Fruit fly (Drosophila melanogaster) whole organism, embryonic: ENCODE measurements around the gene CG14370.
A peak's percentile ranks its signal among the peaks of the same experiment; 100 is the strongest.

Experiments
- Adf1 ChIP-seq: fragments of 200-800 bp; sonication (Bioruptor generic); IDR thresholded peaks from 2 replicates; pipeline ENCODE4 v1.3.6; 2022; ENCODE audit warnings: missing biosample characterization, missing genetic modification characterization
- Atf6 ChIP-seq: fragments of 200-800 bp; sonication (Bioruptor generic); IDR thresholded peaks from 2 replicates; pipeline ENCODE4 v1.3.6; 2022; ENCODE audit warnings: missing biosample characterization, missing genetic modification characterization
- C15 ChIP-seq: fragments of 200-800 bp; sonication (Bioruptor generic); IDR thresholded peaks from 3 replicates; pipeline ENCODE4 v1.3.6; 2022; ENCODE audit warnings: missing biosample characterization, missing genetic modification characterization
- CG10431 ChIP-seq: fragments of 200-800 bp; sonication (Bioruptor generic); optimal IDR thresholded peaks from 3 replicates; lab custom pipeline; 2018; ENCODE audit warnings: missing biosample characterization, mild to moderate bottlenecking, missing genetic modification characterization
- CG12155 ChIP-seq: fragments of 200-800 bp; sonication (Bioruptor generic); optimal IDR thresholded peaks from 3 replicates; lab custom pipeline; 2016; ENCODE audit warnings: missing biosample characterization, missing genetic modification characterization
- CG13296 ChIP-seq: fragments of 200-800 bp; sonication (Bioruptor generic); optimal IDR thresholded peaks from 3 replicates; lab custom pipeline; 2018; ENCODE audit warnings: missing biosample characterization, mild to moderate bottlenecking, missing genetic modification characterization
- CG13624 ChIP-seq: fragments of 200-800 bp; sonication (Bioruptor generic); optimal IDR thresholded peaks from 2 replicates; lab custom pipeline; 2016; ENCODE audit warnings: missing biosample characterization, missing genetic modification characterization
- CG14667 ChIP-seq: fragments of 200-800 bp; sonication (Bioruptor generic); IDR thresholded peaks from 2 replicates; pipeline ENCODE4 v1.3.6; 2022; ENCODE audit warnings: missing biosample characterization, missing genetic modification characterization
- CG15073 ChIP-seq: fragments of 200-800 bp; sonication (Bioruptor generic); optimal IDR thresholded peaks from 2 replicates; lab custom pipeline; 2016; ENCODE audit warnings: missing biosample characterization, missing genetic modification characterization
- CG17359 ChIP-seq: fragments of 200-800 bp; sonication (Bioruptor generic); optimal IDR thresholded peaks from 3 replicates; lab custom pipeline; 2018; ENCODE audit warnings: missing biosample characterization, mild to moderate bottlenecking, missing genetic modification characterization, moderate library complexity
- CG17361 ChIP-seq: fragments of 200-800 bp; sonication (Bioruptor generic); IDR thresholded peaks from 3 replicates; pipeline ENCODE4 v1.3.6; 2022; ENCODE audit warnings: missing biosample characterization, missing genetic modification characterization
- CG2875 ChIP-seq: fragments of 200-800 bp; sonication (Bioruptor generic); optimal IDR thresholded peaks from 2 replicates; lab custom pipeline; 2017; ENCODE audit warnings: missing biosample characterization, mild to moderate bottlenecking, missing genetic modification characterization, missing genetic modification reagents
- CG3163 ChIP-seq: fragments of 200-800 bp; sonication (Bioruptor generic); optimal IDR thresholded peaks from 3 replicates; lab custom pipeline; 2016; ENCODE audit warnings: missing biosample characterization, missing genetic modification characterization
- CG4360 ChIP-seq: fragments of 200-800 bp; sonication (Bioruptor generic); IDR thresholded peaks from 2 replicates; pipeline ENCODE4 v1.3.6; 2022; ENCODE audit warnings: missing biosample characterization, missing genetic modification characterization
- CG6254 ChIP-seq: fragments of 200-800 bp; sonication (Bioruptor generic); optimal IDR thresholded peaks from 3 replicates; lab custom pipeline; 2017; ENCODE audit warnings: mild to moderate bottlenecking, missing biosample characterization, missing genetic modification reagents, missing genetic modification characterization
- CG6791 ChIP-seq: fragments of 200-800 bp; sonication (Bioruptor generic); IDR thresholded peaks from 3 replicates; pipeline ENCODE4 v1.3.6; 2022; ENCODE audit warnings: missing biosample characterization, missing genetic modification characterization; ENCODE audit not compliant: partially characterized antibody
- CG7556 ChIP-seq: fragments of 200-800 bp; sonication (Bioruptor generic); optimal IDR thresholded peaks from 2 replicates; lab custom pipeline; 2017; ENCODE audit warnings: missing biosample characterization, mild to moderate bottlenecking, missing genetic modification characterization
- CTCF ChIP-seq: fragments of 200-800 bp; sonication (Bioruptor generic); optimal IDR thresholded peaks from 2 replicates; lab custom pipeline; 2017; ENCODE audit warnings: missing biosample characterization, mild to moderate bottlenecking, missing genetic modification characterization, moderate library complexity
- D19B ChIP-seq: fragments of 200-800 bp; sonication (Bioruptor generic); optimal IDR thresholded peaks from 2 replicates; lab custom pipeline; 2017; ENCODE audit warnings: missing biosample characterization, mild to moderate bottlenecking, missing genetic modification characterization
- Dad ChIP-seq: fragments of 200-800 bp; sonication (Bioruptor generic); optimal IDR thresholded peaks from 3 replicates; lab custom pipeline; 2016; ENCODE audit warnings: missing biosample characterization, missing genetic modification characterization
- Dll ChIP-seq: fragments of 200-800 bp; sonication (Bioruptor generic); IDR thresholded peaks from 4 replicates; pipeline ENCODE4 v1.3.6; 2022; ENCODE audit warnings: missing biosample characterization, missing genetic modification characterization; ENCODE audit not compliant: partially characterized antibody
- E2f2 ChIP-seq: fragments of 200-800 bp; sonication (Bioruptor generic); IDR thresholded peaks from 2 replicates; pipeline ENCODE4 v1.3.6; 2022; ENCODE audit warnings: missing biosample characterization, missing genetic modification characterization
- HmgZ ChIP-seq: fragments of 200-800 bp; sonication (Bioruptor generic); optimal IDR thresholded peaks from 2 replicates; lab custom pipeline; 2018; ENCODE audit warnings: missing biosample characterization, mild to moderate bottlenecking, missing genetic modification characterization
- Hr78 ChIP-seq, 2 experiments: fragments of 200-800 bp in 1 of 2; fragments of >200 bp in 1 of 2; sonication (Bioruptor generic) in 1 of 2; optimal IDR thresholded peaks; 2 replicates each; lab custom pipeline; 2017 to 2019; ENCODE audit warnings: missing biosample characterization in 2 of 2, missing genetic modification characterization in 2 of 2, mild to moderate bottlenecking in 1 of 2, moderate library complexity in 1 of 2
- Oaz ChIP-seq: fragments of 200-800 bp; sonication (Bioruptor generic); IDR thresholded peaks from 2 replicates; pipeline ENCODE4 v1.3.6; 2022; ENCODE audit warnings: missing biosample characterization, missing genetic modification characterization
- Pdp1 ChIP-seq, 2 experiments: fragments of 200-800 bp; sonication (Bioruptor generic); optimal IDR thresholded peaks; 3 replicates each; lab custom pipeline; 2016; ENCODE audit warnings: missing biosample characterization in 2 of 2, missing genetic modification characterization in 2 of 2, mild to moderate bottlenecking in 1 of 2, moderate library complexity in 1 of 2
- Poxn ChIP-seq: fragments of 200-800 bp; sonication (Bioruptor generic); IDR thresholded peaks from 2 replicates; pipeline ENCODE4 v1.3.6; 2022; ENCODE audit warnings: missing biosample characterization, missing genetic modification characterization
- Tbp ChIP-seq: fragments of >200 bp; optimal IDR thresholded peaks from 2 replicates; lab custom pipeline; 2018; ENCODE audit warnings: missing biosample characterization, missing genetic modification characterization
- Trl ChIP-seq, 3 experiments: fragments of >200 bp in 2 of 3; fragments of 200-800 bp in 1 of 3; sonication (Bioruptor generic) in 1 of 3; optimal IDR thresholded peaks; 2 replicates in 1 of 3; 3 replicates in 2 of 3; lab custom pipeline; 2016 to 2017; ENCODE audit warnings: missing biosample characterization in 1 of 3, missing genetic modification characterization in 1 of 3
- abd-A ChIP-seq: fragments of 200-800 bp; sonication (Bioruptor generic); optimal IDR thresholded peaks from 3 replicates; lab custom pipeline; 2019; ENCODE audit warnings: missing biosample characterization, mild to moderate bottlenecking, missing genetic modification characterization, moderate library complexity
- cad ChIP-seq: fragments of >200 bp; optimal IDR thresholded peaks from 2 replicates; lab custom pipeline; 2017; ENCODE audit warnings: missing biosample characterization, missing genetic modification characterization
- gfzf ChIP-seq: fragments of 200-800 bp; sonication (Bioruptor generic); optimal IDR thresholded peaks from 2 replicates; lab custom pipeline; 2016; ENCODE audit warnings: missing biosample characterization, mild to moderate bottlenecking, missing genetic modification characterization, moderate library complexity
- hbn ChIP-seq: fragments of 200-800 bp; sonication (Bioruptor generic); IDR thresholded peaks from 2 replicates; pipeline ENCODE4 v1.3.6; 2022; ENCODE audit warnings: missing biosample characterization, missing genetic modification characterization; ENCODE audit not compliant: partially characterized antibody
- mam ChIP-seq: fragments of 200-800 bp; sonication (Bioruptor generic); optimal IDR thresholded peaks from 3 replicates; lab custom pipeline; 2016; ENCODE audit warnings: missing biosample characterization, missing genetic modification characterization
- mld ChIP-seq: fragments of 200-800 bp; sonication (Bioruptor generic); IDR thresholded peaks from 3 replicates; pipeline ENCODE4 v1.3.6; 2022; ENCODE audit warnings: missing biosample characterization, missing genetic modification characterization; ENCODE audit not compliant: partially characterized antibody
- peb ChIP-seq: fragments of 200-800 bp; sonication (Bioruptor generic); IDR thresholded peaks from 2 replicates; pipeline ENCODE4 v1.3.6; 2022; ENCODE audit warnings: missing biosample characterization, missing genetic modification characterization
- schlank ChIP-seq: fragments of 200-800 bp; sonication (Bioruptor generic); optimal IDR thresholded peaks from 2 replicates; lab custom pipeline; 2018; ENCODE audit warnings: missing biosample characterization, mild to moderate bottlenecking, missing genetic modification characterization
- sens ChIP-seq: fragments of 200-800 bp; sonication (Bioruptor generic); peaks from one replicate; lab custom pipeline; 2016; ENCODE audit warnings: missing biosample characterization, missing genetic modification characterization
- sug ChIP-seq: fragments of 200-800 bp; optimal IDR thresholded peaks from 2 replicates; lab custom pipeline; 2019; ENCODE audit warnings: missing biosample characterization, mild to moderate bottlenecking, missing genetic modification characterization, moderate library complexity
- ttk ChIP-seq: fragments of 200-800 bp; sonication (Bioruptor generic); IDR thresholded peaks from 2 replicates; pipeline ENCODE4 v2.1.2; 2022; ENCODE audit warnings: missing biosample characterization, missing genetic modification characterization
- twi ChIP-seq: fragments of 200-800 bp; optimal IDR thresholded peaks from 2 replicates; lab custom pipeline; 2019; ENCODE audit warnings: missing biosample characterization, mild to moderate bottlenecking, missing genetic modification characterization, moderate library complexity
- unpg ChIP-seq: fragments of 200-800 bp; sonication (Bioruptor generic); optimal IDR thresholded peaks from 3 replicates; lab custom pipeline; 2018; ENCODE audit warnings: missing biosample characterization, mild to moderate bottlenecking, missing genetic modification characterization, moderate library complexity
- vvl ChIP-seq: fragments of 200-800 bp; sonication (Bioruptor generic); IDR thresholded peaks from 2 replicates; pipeline ENCODE4 v1.3.6; 2022; ENCODE audit warnings: missing biosample characterization, missing genetic modification characterization

CG14370 gene

DNA sequence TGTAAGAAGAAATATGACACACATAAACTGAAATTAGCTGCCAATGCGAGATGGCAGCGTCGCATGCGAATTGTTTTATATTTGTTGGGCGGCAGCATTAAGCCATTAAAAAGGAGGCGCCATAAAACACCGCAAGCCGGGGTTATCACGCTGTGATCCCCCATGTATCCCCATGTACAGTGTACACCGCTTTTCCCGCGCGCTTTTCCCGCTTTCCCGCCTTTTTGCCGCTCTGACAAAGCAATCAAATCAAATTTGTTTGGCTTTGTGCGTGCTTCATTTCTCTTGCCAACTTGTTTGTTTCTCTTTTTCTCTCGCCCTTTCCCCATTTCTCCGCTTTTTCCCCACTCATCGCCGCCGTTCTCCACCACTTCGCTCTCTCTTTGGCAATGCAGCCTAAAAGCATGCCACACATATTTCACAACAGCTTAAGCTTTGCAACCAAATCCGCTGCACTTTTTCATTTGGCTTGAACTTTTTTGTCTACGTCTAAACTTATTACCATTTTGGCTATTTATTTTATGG lies 33.9 kb upstream of the CG14370 start (continued):
- TF ChIP-seq peb (no peak), Pdp1 (GFP tag; optimal IDR thresholded peaks at IDR 0.05; lab: Kevin White, UChicago) (no peak), CG4360 (no peak), CG17361 (GFP tag; lab: Robert Waterston, UW) (no peak), sens (GFP tag; lab: Kevin White, UChicago) (peak; percentile 36), Trl (optimal IDR thresholded peaks at IDR 0.05; lab: Kevin White, UChicago) (peak in 1 of 2 experiments; percentile 52), Trl (GFP tag; optimal IDR thresholded peaks at IDR 0.05; lab: Kevin White, UChicago) (no peak), ttk (no peak), sug (tag; lab: Kevin White, UChicago) (no peak), CTCF (peak; percentile 23), abd-A (tag; lab: Kevin White, UChicago) (no peak), Tbp (GFP tag; lab: Kevin White, UChicago) (no peak), Poxn (no peak), Atf6 (GFP tag; lab: Robert Waterston, UW) (no peak), C15 (no peak), HmgZ (tag; lab: Kevin White, UChicago) (no peak), CG13296 (GFP tag; lab: Kevin White, UChicago) (no peak), CG6254 (GFP tag; lab: Kevin White, UChicago) (no peak), CG15073 (GFP tag; lab: Kevin White, UChicago) (no peak), schlank (tag; lab: Kevin White, UChicago) (no peak), unpg (GFP tag; lab: Kevin White, UChicago) (no peak), E2f2 (GFP tag; lab: Robert Waterston, UW) (0 out of 2 replicates have a peak, but pooled peaks have one; percentile 13), CG2875 (GFP tag; lab: Kevin White, UChicago) (no peak), vvl (GFP tag; lab: Robert Waterston, UW) (peak; percentile 24; the same call in 1 of the 2 replicates), Dll (GFP tag; lab: Robert Waterston, UW) (0 out of 4 replicates have a peak, but pooled peaks have one; percentile 42), Dad (GFP tag; lab: Kevin White, UChicago) (no peak), mld (GFP tag; lab: Robert Waterston, UW) (no peak), Hr78 (GFP tag; optimal IDR thresholded peaks at IDR 0.05; lab: Kevin White, UChicago) (peak in 1 of 2 experiments; percentile 78), mam (GFP tag; lab: Kevin White, UChicago) (no peak), CG13624 (no peak), cad (GFP tag; lab: Kevin White, UChicago) (no peak), Oaz (no peak), gfzf (GFP tag; lab: Kevin White, UChicago) (no peak), Adf1 (no peak), CG7556 (no peak), CG10431 (GFP tag; lab: Kevin White, UChicago) (peak; percentile 100), CG12155 (GFP tag; lab: Kevin White, UChicago) (no peak), hbn (no peak), CG6791 (GFP tag; lab: Robert Waterston, UW) (0 out of 3 replicates have a peak, but pooled peaks have one; percentile 10), CG3163 (GFP tag; lab: Kevin White, UChicago) (peak; percentile 85), CG17359 (tag; lab: Kevin White, UChicago) (no peak), CG14667 (GFP tag; lab: Robert Waterston, UW) (no peak), D19B (GFP tag; lab: Kevin White, UChicago) (no peak), twi (tag; lab: Kevin White, UChicago) (peak; percentile 37)
